Fruit fly (Drosophila melanogaster) whole organism, embryonic: Measurements from ENCODE around the gene CG43658.

Source experiments
- Ada2b ChIP-seq: fragments of 200-800 bp; sonication (Bioruptor generic); IDR thresholded peaks from 2 replicates; pipeline ENCODE4 v1.3.6; 2022; ENCODE audit warnings: missing biosample characterization, missing genetic modification characterization
- BEAF-32 ChIP-seq: fragments of 200-800 bp; sonication (Bioruptor generic); optimal IDR thresholded peaks from 3 replicates; lab custom pipeline; 2017; ENCODE audit warnings: missing biosample characterization, missing genetic modification characterization, mild to moderate bottlenecking, moderate library complexity, missing genetic modification reagents
- CG10565 ChIP-seq: fragments of 200-800 bp; sonication (Bioruptor generic); optimal IDR thresholded peaks from 3 replicates; lab custom pipeline; 2016; ENCODE audit warnings: missing biosample characterization, mild to moderate bottlenecking, missing genetic modification characterization
- CG12236 ChIP-seq: fragments of 200-800 bp; sonication (Bioruptor generic); optimal IDR thresholded peaks from 2 replicates; lab custom pipeline; 2016; ENCODE audit warnings: missing biosample characterization, missing genetic modification characterization
- CG1233 ChIP-seq: fragments of 200-800 bp; sonication (Bioruptor generic); optimal IDR thresholded peaks from 4 replicates; lab custom pipeline; 2018; ENCODE audit warnings: missing biosample characterization, mild to moderate bottlenecking, missing genetic modification characterization
- CG13296 ChIP-seq: fragments of 200-800 bp; sonication (Bioruptor generic); optimal IDR thresholded peaks from 3 replicates; lab custom pipeline; 2018; ENCODE audit warnings: missing biosample characterization, mild to moderate bottlenecking, missing genetic modification characterization
- CG14860 ChIP-seq: fragments of 200-800 bp; sonication (Bioruptor generic); IDR thresholded peaks from 3 replicates; pipeline ENCODE4 v1.3.6; 2022; ENCODE audit warnings: missing biosample characterization, missing genetic modification characterization; ENCODE audit not compliant: partially characterized antibody
- CG1647 ChIP-seq: fragments of 200-800 bp; sonication (Bioruptor generic); optimal IDR thresholded peaks from 3 replicates; lab custom pipeline; 2016; ENCODE audit warnings: missing biosample characterization, missing genetic modification characterization
- CG17612 ChIP-seq: fragments of 200-800 bp; sonication (Bioruptor generic); IDR thresholded peaks from 2 replicates; pipeline ENCODE4 v1.3.6; 2022; ENCODE audit warnings: missing biosample characterization, missing genetic modification characterization
- CG18262 ChIP-seq: fragments of 200-800 bp; optimal IDR thresholded peaks from 3 replicates; lab custom pipeline; 2019; ENCODE audit warnings: missing biosample characterization, mild to moderate bottlenecking, missing genetic modification characterization, moderate library complexity
- CG2129 ChIP-seq: fragments of 200-800 bp; sonication (Bioruptor generic); IDR thresholded peaks from 2 replicates; pipeline ENCODE4 v1.3.6; 2022; ENCODE audit warnings: missing biosample characterization, missing genetic modification characterization; ENCODE audit not compliant: partially characterized antibody
- CG2199 ChIP-seq: fragments of 200-800 bp; sonication (Bioruptor generic); IDR thresholded peaks from 3 replicates; pipeline ENCODE4 v1.3.6; 2022; ENCODE audit warnings: missing biosample characterization, missing genetic modification characterization
- CG2678 ChIP-seq: fragments of 200-800 bp; sonication (Bioruptor generic); optimal IDR thresholded peaks from 3 replicates; lab custom pipeline; 2019; ENCODE audit warnings: missing biosample characterization, mild to moderate bottlenecking, missing genetic modification characterization, moderate library complexity
- CG2889 ChIP-seq: fragments of 200-800 bp; sonication (Bioruptor generic); IDR thresholded peaks from 3 replicates; pipeline ENCODE4 v1.3.6; 2022; ENCODE audit warnings: missing biosample characterization, missing genetic modification characterization
- CG32767 ChIP-seq: fragments of 200-800 bp; sonication (Bioruptor generic); IDR thresholded peaks from 2 replicates; pipeline ENCODE4 v1.3.6; 2022; ENCODE audit warnings: missing biosample characterization, missing genetic modification characterization
- CG4282 ChIP-seq: fragments of 200-800 bp; sonication (Bioruptor generic); optimal IDR thresholded peaks from 2 replicates; lab custom pipeline; 2016; ENCODE audit warnings: missing biosample characterization, missing genetic modification characterization
- CG6854 ChIP-seq: fragments of 200-800 bp; sonication (Bioruptor generic); optimal IDR thresholded peaks from 3 replicates; lab custom pipeline; 2017; ENCODE audit warnings: missing biosample characterization, mild to moderate bottlenecking, missing genetic modification characterization
- CG7357 ChIP-seq: fragments of 200-800 bp; sonication (Bioruptor generic); IDR thresholded peaks from 3 replicates; pipeline ENCODE4 v1.3.6; 2022; ENCODE audit warnings: missing biosample characterization, missing genetic modification characterization
- CG7745 ChIP-seq: fragments of 200-800 bp; sonication (Bioruptor generic); optimal IDR thresholded peaks from 2 replicates; lab custom pipeline; 2018; ENCODE audit warnings: missing biosample characterization, mild to moderate bottlenecking, missing genetic modification characterization, moderate library complexity
- CG7786 ChIP-seq: fragments of 200-800 bp; sonication (Bioruptor generic); optimal IDR thresholded peaks from 2 replicates; lab custom pipeline; 2016; ENCODE audit warnings: missing biosample characterization, missing genetic modification characterization
- CG7987 ChIP-seq: fragments of 200-800 bp; sonication (Bioruptor generic); optimal IDR thresholded peaks from 2 replicates; lab custom pipeline; 2018; ENCODE audit warnings: missing biosample characterization, mild to moderate bottlenecking, missing genetic modification characterization, moderate library complexity
- CG8924 ChIP-seq: fragments of 200-800 bp; optimal IDR thresholded peaks from 3 replicates; lab custom pipeline; 2019; ENCODE audit warnings: missing biosample characterization, mild to moderate bottlenecking, missing genetic modification characterization, moderate library complexity
- CG9727 ChIP-seq: fragments of 200-800 bp; sonication (Bioruptor generic); optimal IDR thresholded peaks from 3 replicates; lab custom pipeline; 2017; ENCODE audit warnings: missing biosample characterization, mild to moderate bottlenecking, missing genetic modification characterization
- Chrac-16 ChIP-seq: fragments of 200-800 bp; sonication (Bioruptor generic); optimal IDR thresholded peaks from 3 replicates; lab custom pipeline; 2016; ENCODE audit warnings: missing biosample characterization, missing genetic modification characterization
- D ChIP-seq, 2 experiments: fragments of 200-800 bp in 1 of 2; fragments of >200 bp in 1 of 2; sonication (Bioruptor generic) in 1 of 2; optimal IDR thresholded peaks; 2 replicates in 1 of 2; 3 replicates in 1 of 2; lab custom pipeline; 2017; ENCODE audit warnings: mild to moderate bottlenecking in 1 of 2, missing biosample characterization in 1 of 2, missing genetic modification characterization in 1 of 2, missing genetic modification reagents in 1 of 2
- HLH3B ChIP-seq: fragments of 200-800 bp; sonication (Bioruptor generic); IDR thresholded peaks from 2 replicates; pipeline ENCODE4 v1.3.6; 2022; ENCODE audit warnings: missing biosample characterization, missing genetic modification characterization
- Nf-YA ChIP-seq: fragments of 200-800 bp; sonication (Bioruptor generic); IDR thresholded peaks from 2 replicates; pipeline ENCODE4 v1.3.6; 2022; ENCODE audit warnings: missing biosample characterization, missing genetic modification characterization
- Nf-YC ChIP-seq: fragments of 200-800 bp; optimal IDR thresholded peaks from 3 replicates; lab custom pipeline; 2019; ENCODE audit warnings: missing biosample characterization, mild to moderate bottlenecking, missing genetic modification characterization, moderate library complexity
- Ptx1 ChIP-seq: fragments of 200-800 bp; sonication (Bioruptor generic); IDR thresholded peaks from 2 replicates; pipeline ENCODE4 v1.3.6; 2022; ENCODE audit warnings: missing biosample characterization, missing genetic modification characterization
- Rfx ChIP-seq: fragments of 200-800 bp; sonication (Bioruptor generic); IDR thresholded peaks from 2 replicates; pipeline ENCODE4 v1.3.6; 2022; ENCODE audit warnings: missing biosample characterization, missing genetic modification characterization
- Scr ChIP-seq: fragments of 200-800 bp; sonication (Bioruptor generic); IDR thresholded peaks from 2 replicates; pipeline ENCODE4 v1.3.6; 2022; ENCODE audit warnings: missing biosample characterization, missing genetic modification characterization; ENCODE audit not compliant: partially characterized antibody
- Spps ChIP-seq: fragments of 200-800 bp; sonication (Bioruptor generic); optimal IDR thresholded peaks from 2 replicates; lab custom pipeline; 2018; ENCODE audit warnings: missing biosample characterization, mild to moderate bottlenecking, missing genetic modification characterization
- al ChIP-seq: fragments of 200-800 bp; sonication (Bioruptor generic); IDR thresholded peaks from 2 replicates; pipeline ENCODE4 v1.3.6; 2022; ENCODE audit warnings: missing biosample characterization, missing genetic modification characterization
- cg ChIP-seq: fragments of 200-800 bp; sonication (Bioruptor generic); optimal IDR thresholded peaks from 3 replicates; lab custom pipeline; 2019; ENCODE audit warnings: missing biosample characterization, mild to moderate bottlenecking, missing genetic modification characterization, moderate library complexity
- danr ChIP-seq: fragments of 200-800 bp; sonication (Bioruptor generic); IDR thresholded peaks from 2 replicates; pipeline ENCODE4 v1.3.6; 2022; ENCODE audit warnings: missing biosample characterization, missing genetic modification characterization
- dysf ChIP-seq: fragments of 200-800 bp; sonication (Bioruptor generic); IDR thresholded peaks from 3 replicates; pipeline ENCODE4 v1.3.6; 2022; ENCODE audit warnings: missing biosample characterization, missing genetic modification characterization
- eyg ChIP-seq: fragments of 200-800 bp; sonication (Bioruptor generic); optimal IDR thresholded peaks from 3 replicates; lab custom pipeline; 2016; ENCODE audit warnings: missing biosample characterization, missing genetic modification characterization
- fd96Cb ChIP-seq: fragments of 200-800 bp; sonication (Bioruptor generic); optimal IDR thresholded peaks from 2 replicates; lab custom pipeline; 2018; ENCODE audit warnings: missing biosample characterization, mild to moderate bottlenecking, missing genetic modification characterization, moderate library complexity
- gce ChIP-seq: fragments of 200-800 bp; sonication (Bioruptor generic); IDR thresholded peaks from 3 replicates; pipeline ENCODE4 v1.3.6; 2022; ENCODE audit warnings: missing biosample characterization, missing genetic modification characterization
- gem ChIP-seq: fragments of 200-800 bp; sonication (Bioruptor generic); optimal IDR thresholded peaks from 2 replicates; lab custom pipeline; 2019; ENCODE audit warnings: missing biosample characterization, mild to moderate bottlenecking, missing genetic modification characterization, moderate library complexity
- hb ChIP-seq: fragments of 200-800 bp; sonication (Bioruptor generic); IDR thresholded peaks from 3 replicates; pipeline ENCODE4 v1.3.6; 2022; ENCODE audit warnings: missing biosample characterization, missing genetic modification characterization; ENCODE audit not compliant: partially characterized antibody
- hth ChIP-seq: fragments of >200 bp; optimal IDR thresholded peaks from 2 replicates; lab custom pipeline; 2017; ENCODE audit warnings: inconsistent platforms
- jing ChIP-seq: fragments of 200-800 bp; sonication (Bioruptor generic); optimal IDR thresholded peaks from 2 replicates; lab custom pipeline; 2018; ENCODE audit warnings: missing biosample characterization, mild to moderate bottlenecking, missing genetic modification characterization
- lbe ChIP-seq: fragments of 200-800 bp; sonication (Bioruptor generic); optimal IDR thresholded peaks from 2 replicates; lab custom pipeline; 2016; ENCODE audit warnings: missing biosample characterization, mild to moderate bottlenecking, missing genetic modification characterization
- mirr ChIP-seq: fragments of 200-800 bp; sonication (Bioruptor generic); optimal IDR thresholded peaks from 3 replicates; lab custom pipeline; 2018; ENCODE audit warnings: missing biosample characterization, mild to moderate bottlenecking, missing genetic modification characterization
- pb ChIP-seq: fragments of 200-800 bp; sonication (Bioruptor generic); optimal IDR thresholded peaks from 3 replicates; lab custom pipeline; 2016; ENCODE audit warnings: missing biosample characterization, missing genetic modification characterization
- ranshi ChIP-seq: fragments of 200-800 bp; sonication (Bioruptor generic); IDR thresholded peaks from 2 replicates; pipeline ENCODE4 v1.3.6; 2022; ENCODE audit warnings: missing biosample characterization, missing genetic modification characterization
- row ChIP-seq: fragments of 200-800 bp; sonication (Bioruptor generic); IDR thresholded peaks from 3 replicates; pipeline ENCODE4 v1.3.6; 2022; ENCODE audit warnings: missing biosample characterization, missing genetic modification characterization
- run ChIP-seq: fragments of 200-800 bp; sonication (Bioruptor generic); optimal IDR thresholded peaks from 3 replicates; lab custom pipeline; 2018; ENCODE audit warnings: missing biosample characterization, mild to moderate bottlenecking, missing genetic modification characterization
- ttk ChIP-seq: fragments of 200-800 bp; sonication (Bioruptor generic); IDR thresholded peaks from 2 replicates; pipeline ENCODE4 v2.1.2; 2022; ENCODE audit warnings: missing biosample characterization, missing genetic modification characterization
- tup ChIP-seq: fragments of 200-800 bp; sonication (Bioruptor generic); optimal IDR thresholded peaks from 2 replicates; lab custom pipeline; 2016; ENCODE audit warnings: missing biosample characterization, mild to moderate bottlenecking, missing genetic modification characterization, moderate library complexity

Gene CG43658

dm6 chrX:17501521-17501920 lies 59.5 kb downstream of the CG43658 start (continued):
- TF ChIP-seq pb (GFP tag; lab: Kevin White, UChicago): no peak
- TF ChIP-seq Ada2b: peak; percentile 27; the same call in 1 of the 2 replicates
- no peak for TF ChIP-seq CG17612 (GFP tag; lab: Robert Waterston, UW)
- TF ChIP-seq HLH3B (GFP tag; lab: Robert Waterston, UW): peak; percentile 45
- TF ChIP-seq CG7786: no peak
- TF ChIP-seq tup (GFP tag; lab: Kevin White, UChicago): no peak
- TF ChIP-seq CG4282: no peak
- TF ChIP-seq CG10565 (GFP tag; lab: Kevin White, UChicago): no peak
- 0 out of 3 replicates have a peak, but pooled peaks have one; percentile 18 for TF ChIP-seq row (GFP tag; lab: Robert Waterston, UW)
- no peak for TF ChIP-seq mirr
- TF ChIP-seq danr (GFP tag; lab: Robert Waterston, UW): 0 out of 2 replicates have a peak, but pooled peaks have one; percentile 17
- TF ChIP-seq hth (lab: Kevin White, UChicago): no peak
- no peak for TF ChIP-seq D (optimal IDR thresholded peaks at IDR 0.05; lab: Kevin White, UChicago)
- TF ChIP-seq D (GFP tag; optimal IDR thresholded peaks at IDR 0.05; lab: Kevin White, UChicago): peak; percentile 13
- no peak for TF ChIP-seq Chrac-16 (GFP tag; lab: Kevin White, UChicago)
- TF ChIP-seq CG2889 (GFP tag; lab: Robert Waterston, UW): no peak
- TF ChIP-seq Scr (GFP tag; lab: Robert Waterston, UW): no peak
- TF ChIP-seq CG2129 (GFP tag; lab: Robert Waterston, UW): no peak
- no peak for TF ChIP-seq CG1233 (GFP tag; lab: Kevin White, UChicago)
- no peak for TF ChIP-seq al (GFP tag; lab: Robert Waterston, UW)
- peak; percentile 55 for TF ChIP-seq fd96Cb
- TF ChIP-seq cg (GFP tag; lab: Kevin White, UChicago): peak; percentile 5
- TF ChIP-seq CG7357 (GFP tag; lab: Robert Waterston, UW): no peak
- no peak for TF ChIP-seq CG6854
- no peak for TF ChIP-seq Nf-YA (GFP tag; lab: Robert Waterston, UW)
- peak; percentile 66 for TF ChIP-seq CG18262 (tag; lab: Kevin White, UChicago)
- no peak for TF ChIP-seq lbe (GFP tag; lab: Kevin White, UChicago)
- peak; percentile 10 for TF ChIP-seq CG9727 (GFP tag; lab: Kevin White, UChicago)
- TF ChIP-seq CG32767 (GFP tag; lab: Robert Waterston, UW): no peak
- no peak for TF ChIP-seq Nf-YC (tag; lab: Kevin White, UChicago)
- TF ChIP-seq CG7745 (tag; lab: Kevin White, UChicago): no peak
- no peak for TF ChIP-seq CG12236
- TF ChIP-seq dysf (GFP tag; lab: Robert Waterston, UW): peak; percentile 47; the same call in 1 of the 3 replicates
- no peak for TF ChIP-seq BEAF-32 (GFP tag; lab: Kevin White, UChicago)
- TF ChIP-seq Ptx1 (GFP tag; lab: Robert Waterston, UW): peak; percentile 49; the same call in 1 of the 2 replicates
- TF ChIP-seq eyg: no peak
- peak; percentile 63 for TF ChIP-seq CG2678 (tag; lab: Kevin White, UChicago)
- peak; percentile 10 for TF ChIP-seq CG8924 (tag; lab: Kevin White, UChicago)
- TF ChIP-seq CG14860: no peak
- no peak for TF ChIP-seq hb (GFP tag; lab: Robert Waterston, UW)
- TF ChIP-seq run (tag; lab: Kevin White, UChicago): no peak
- no peak for TF ChIP-seq CG2199 (GFP tag; lab: Robert Waterston, UW)
- TF ChIP-seq CG7987 (GFP tag; lab: Kevin White, UChicago): no peak
- no peak for TF ChIP-seq CG1647 (GFP tag; lab: Kevin White, UChicago)
- TF ChIP-seq Spps (tag; lab: Kevin White, UChicago): peak; percentile 8
- TF ChIP-seq ttk (GFP tag; lab: Robert Waterston, UW): peak; percentile 29; the same call in 1 of the 2 replicates
- 0 out of 2 replicates have a peak, but pooled peaks have one; percentile 26 for TF ChIP-seq ranshi (GFP tag; lab: Robert Waterston, UW)
- TF ChIP-seq jing: no peak
- peak; percentile 23 for TF ChIP-seq gem
- TF ChIP-seq Rfx: no peak; the same call in 1 of the 2 replicates
- 0 out of 3 replicates have a peak, but pooled peaks have one; percentile 26 for TF ChIP-seq gce (GFP tag; lab: Robert Waterston, UW)
- TF ChIP-seq CG13296 (GFP tag; lab: Kevin White, UChicago): no peak
